Fruit fly (Drosophila melanogaster): ENCODE measurements around the gene Pfrx.

Pfrx gene

dm6 chrX:19453138-19453537, 42.2 kb upstream of the Pfrx start (continued):
- TF ChIP-seq Nf-YA (GFP tag; IDR thresholded peaks at IDR 0.05) (no peak), gce (GFP tag; IDR thresholded peaks at IDR 0.05) (no peak), H2.0 (GFP tag; IDR thresholded peaks at IDR 0.05) (peak; percentile 28; the same call in 1 of the 2 replicates), Hsf (GFP tag; optimal IDR thresholded peaks at IDR 0.05) (peak; percentile 26), peb (GFP tag; IDR thresholded peaks at IDR 0.05) (no peak), pan (optimal IDR thresholded peaks at IDR 0.05) (no peak), pan (GFP tag; optimal IDR thresholded peaks at IDR 0.05 in 1 of 2, IDR thresholded peaks at IDR 0.05 in 1 of 2) (peak in 1 of 2 experiments; percentile 51), CG6813 (GFP tag; optimal IDR thresholded peaks at IDR 0.05) (no peak), CTCF (GFP tag; optimal IDR thresholded peaks at IDR 0.05) (no peak), fru (optimal IDR thresholded peaks at IDR 0.05) (no peak)

dm6 chrX:19461630-19462029, 33.7 kb upstream of the Pfrx start:
- TF ChIP-seq CG11085 (GFP tag; IDR thresholded peaks at IDR 0.05), result no peak
- TF ChIP-seq run (tag; optimal IDR thresholded peaks at IDR 0.05), result no peak
- TF ChIP-seq CG33213 (GFP tag; optimal IDR thresholded peaks at IDR 0.05), result no peak

dm6 chrX:19474763-19475162, 20.5 kb upstream of the Pfrx start, which contains the start of gene narya:
narya (plus strand) TSS chrX:19475063.
- TF ChIP-seq CG7372 (GFP tag; IDR thresholded peaks at IDR 0.05), result no peak
- no peak for TF ChIP-seq CG6765 (GFP tag; optimal IDR thresholded peaks at IDR 0.05)
- TF ChIP-seq al (GFP tag; IDR thresholded peaks at IDR 0.05), result no peak
- no peak for TF ChIP-seq crc (GFP tag; optimal IDR thresholded peaks at IDR 0.05)
- no peak for TF ChIP-seq Xbp1 (GFP tag; optimal IDR thresholded peaks at IDR 0.05)
- TF ChIP-seq schlank (tag; optimal IDR thresholded peaks at IDR 0.05), result no peak
- TF ChIP-seq row (GFP tag; IDR thresholded peaks at IDR 0.05), result no peak

- TF ChIP-seq Dp (GFP tag; optimal IDR thresholded peaks at IDR 0.05), result no peak
- 0 out of 2 replicates have a peak, but pooled peaks have one; percentile 8 for TF ChIP-seq Scr (GFP tag; IDR thresholded peaks at IDR 0.05; ENCODE audit: partially characterized antibody)
- TF ChIP-seq MESR4 (GFP tag; optimal IDR thresholded peaks at IDR 0.05), result peak; percentile 21
- peak; percentile 32; the same call in 1 of the 2 replicates for TF ChIP-seq tna (GFP tag; IDR thresholded peaks at IDR 0.05; ENCODE audit: partially characterized antibody)
- peak; percentile 9; the same call in 1 of the 2 replicates for TF ChIP-seq CG13287 (GFP tag; IDR thresholded peaks at IDR 0.05; ENCODE audit: partially characterized antibody)
- no peak for TF ChIP-seq Xbp1 (GFP tag; optimal IDR thresholded peaks at IDR 0.05)
- peak; percentile 54 for TF ChIP-seq Dref (GFP tag; IDR thresholded peaks at IDR 0.05)
- TF ChIP-seq crp (GFP tag; optimal IDR thresholded peaks at IDR 0.05), result peak in 1 of 2 experiments; percentile 62
- TF ChIP-seq CG34224 (GFP tag; IDR thresholded peaks at IDR 0.05; ENCODE audit: partially characterized antibody), result 0 out of 3 replicates have a peak, but pooled peaks have one; percentile 6
- 0 out of 2 replicates have a peak, but pooled peaks have one; percentile 13 for TF ChIP-seq bbx (GFP tag; IDR thresholded peaks at IDR 0.05; ENCODE audit: partially characterized antibody)
- no peak for TF ChIP-seq Lhr (GFP tag; optimal IDR thresholded peaks at IDR 0.05)
- peak in 1 of 2 experiments; percentile 43 for TF ChIP-seq Pdp1 (GFP tag; optimal IDR thresholded peaks at IDR 0.05)
- TF ChIP-seq Poxn (GFP tag; IDR thresholded peaks at IDR 0.05), result no peak
- TF ChIP-seq MBD-R2 (GFP tag; IDR thresholded peaks at IDR 0.05), result peak; percentile 38; the same call in 1 of the 2 replicates
Measured at dm6 chrX:19479134-19479533, 16.2 kb upstream of the Pfrx start, which contains the start of gene CG32533. CG32533 (minus strand) TSS chrX:19479411.

dm6 chrX:19479869-19480326, 15.4 kb upstream of the Pfrx start, which contains the start of the genes Naa15-16 and mRpS14:
Naa15-16 (plus strand) TSS chrX:19479984.
mRpS14 (minus strand) TSS chrX:19480238.
- peak; percentile 14 for TF ChIP-seq gfzf (GFP tag; optimal IDR thresholded peaks at IDR 0.05)
- TF ChIP-seq yki (optimal IDR thresholded peaks at IDR 0.05), result peak; percentile 78
- peak; percentile 75 for TF ChIP-seq CG8478 (optimal IDR thresholded peaks at IDR 0.05)
- no peak for TF ChIP-seq H2.0 (GFP tag; IDR thresholded peaks at IDR 0.05)
- no peak for TF ChIP-seq CG2129 (GFP tag; IDR thresholded peaks at IDR 0.05; ENCODE audit: partially characterized antibody)
- TF ChIP-seq CG15601 (tag; optimal IDR thresholded peaks at IDR 0.05), result no peak
- TF ChIP-seq Kr (GFP tag; optimal IDR thresholded peaks at IDR 0.05), result no peak
- TF ChIP-seq CG9932 (GFP tag; IDR thresholded peaks at IDR 0.05), result no peak
- TF ChIP-seq fd102C (GFP tag; optimal IDR thresholded peaks at IDR 0.05), result no peak
- no peak for TF ChIP-seq NK7.1 (GFP tag; optimal IDR thresholded peaks at IDR 0.05)
- TF ChIP-seq HLH4C (GFP tag; IDR thresholded peaks at IDR 0.05; ENCODE audit: partially characterized antibody), result peak; percentile 75
- TF ChIP-seq D19A (tag; optimal IDR thresholded peaks at IDR 0.05), result no peak
- no peak for TF ChIP-seq CG2712 (tag; optimal IDR thresholded peaks at IDR 0.05)
- no peak for TF ChIP-seq CG7372 (GFP tag; IDR thresholded peaks at IDR 0.05)
- peak; percentile 42; the same call in 1 of the 3 replicates for TF ChIP-seq CG14860 (GFP tag; IDR thresholded peaks at IDR 0.05; ENCODE audit: partially characterized antibody)
